Fruit fly (Drosophila melanogaster) whole organism, embryonic: ENCODE data around the gene Mec2.

Source experiments
- Antp ChIP-seq: fragments of 200-800 bp; sonication (Bioruptor generic); optimal IDR thresholded peaks from 3 replicates; lab custom pipeline; 2016; ENCODE audit warnings: missing biosample characterization, missing genetic modification characterization
- Awh ChIP-seq: fragments of 200-800 bp; sonication (Bioruptor generic); IDR thresholded peaks from 2 replicates; pipeline ENCODE4, ENCODE4 v1.3.6; 2022; ENCODE audit warnings: missing biosample characterization, missing genetic modification characterization
- CG11093 ChIP-seq: fragments of 200-800 bp; sonication (Bioruptor generic); IDR thresholded peaks from 3 replicates; pipeline ENCODE4 v1.3.6; 2022; ENCODE audit warnings: missing biosample characterization, missing genetic modification characterization
- CG12071 ChIP-seq: fragments of 200-800 bp; sonication (Bioruptor generic); optimal IDR thresholded peaks from 3 replicates; lab custom pipeline; 2018; ENCODE audit warnings: missing biosample characterization, mild to moderate bottlenecking, missing genetic modification characterization
- CG12942 ChIP-seq: fragments of 200-800 bp; sonication (Bioruptor generic); optimal IDR thresholded peaks from 3 replicates; lab custom pipeline; 2016; ENCODE audit warnings: missing biosample characterization, missing genetic modification characterization
- CG1603 ChIP-seq: fragments of 200-800 bp; sonication (Bioruptor generic); optimal IDR thresholded peaks from 2 replicates; lab custom pipeline; 2019; ENCODE audit warnings: missing biosample characterization, mild to moderate bottlenecking, missing genetic modification characterization, moderate library complexity
- CG2120 ChIP-seq: fragments of 200-800 bp; sonication (Bioruptor generic); optimal IDR thresholded peaks from 3 replicates; lab custom pipeline; 2016; ENCODE audit warnings: missing biosample characterization, missing genetic modification characterization
- CG30431 ChIP-seq: fragments of 200-800 bp; sonication (Bioruptor generic); optimal IDR thresholded peaks from 2 replicates; lab custom pipeline; 2017; ENCODE audit warnings: missing biosample characterization, missing genetic modification characterization
- CG3163 ChIP-seq: fragments of 200-800 bp; sonication (Bioruptor generic); optimal IDR thresholded peaks from 3 replicates; lab custom pipeline; 2016; ENCODE audit warnings: missing biosample characterization, missing genetic modification characterization
- CG3407 ChIP-seq: fragments of 200-800 bp; sonication (Bioruptor generic); optimal IDR thresholded peaks from 2 replicates; lab custom pipeline; 2018; ENCODE audit warnings: missing biosample characterization, mild to moderate bottlenecking, missing genetic modification characterization
- CG3838 ChIP-seq: fragments of 200-800 bp; sonication (Bioruptor generic); optimal IDR thresholded peaks from 3 replicates; lab custom pipeline; 2016; ENCODE audit warnings: missing biosample characterization, missing genetic modification characterization
- CG4617 ChIP-seq: fragments of 200-800 bp; sonication (Bioruptor generic); optimal IDR thresholded peaks from 3 replicates; lab custom pipeline; 2016; ENCODE audit warnings: missing biosample characterization, missing genetic modification characterization, borderline replicate concordance
- CG6654 ChIP-seq: fragments of 200-800 bp; sonication (Bioruptor generic); optimal IDR thresholded peaks from 2 replicates; lab custom pipeline; 2017; ENCODE audit warnings: missing biosample characterization, mild to moderate bottlenecking, missing genetic modification characterization
- CG6791 ChIP-seq: fragments of 200-800 bp; sonication (Bioruptor generic); IDR thresholded peaks from 3 replicates; pipeline ENCODE4 v1.3.6; 2022; ENCODE audit warnings: missing biosample characterization, missing genetic modification characterization; ENCODE audit not compliant: partially characterized antibody
- CG9797 ChIP-seq: fragments of 200-800 bp; sonication (Bioruptor generic); optimal IDR thresholded peaks from 3 replicates; lab custom pipeline; 2018; ENCODE audit warnings: missing biosample characterization, mild to moderate bottlenecking, missing genetic modification characterization
- Deaf1 ChIP-seq: fragments of 200-800 bp; optimal IDR thresholded peaks from 3 replicates; lab custom pipeline; 2019; ENCODE audit warnings: missing biosample characterization, mild to moderate bottlenecking, missing genetic modification characterization, moderate library complexity
- Dip3 ChIP-seq: fragments of 200-800 bp; sonication (Bioruptor generic); optimal IDR thresholded peaks from 3 replicates; lab custom pipeline; 2016; ENCODE audit warnings: missing biosample characterization, missing genetic modification characterization
- Dll ChIP-seq: fragments of 200-800 bp; sonication (Bioruptor generic); IDR thresholded peaks from 4 replicates; pipeline ENCODE4 v1.3.6; 2022; ENCODE audit warnings: missing biosample characterization, missing genetic modification characterization; ENCODE audit not compliant: partially characterized antibody
- Fer2 ChIP-seq: fragments of 200-800 bp; sonication (Bioruptor generic); optimal IDR thresholded peaks from 2 replicates; lab custom pipeline; 2018; ENCODE audit warnings: missing biosample characterization, mild to moderate bottlenecking, missing genetic modification characterization, moderate library complexity
- GATAe ChIP-seq: fragments of 200-800 bp; sonication (Bioruptor generic); conservative IDR thresholded peaks from 2 replicates; pipeline ENCODE4 v1.3.6; 2022; ENCODE audit warnings: missing biosample characterization, missing genetic modification characterization
- H2.0 ChIP-seq: fragments of 200-800 bp; sonication (Bioruptor generic); IDR thresholded peaks from 2 replicates; pipeline ENCODE4 v1.3.6; 2022; ENCODE audit warnings: missing biosample characterization, missing genetic modification characterization
- HLHmδ ChIP-seq: fragments of 200-800 bp; sonication (Bioruptor generic); optimal IDR thresholded peaks from 2 replicates; lab custom pipeline; 2018; ENCODE audit warnings: missing biosample characterization, mild to moderate bottlenecking, missing genetic modification characterization, moderate library complexity
- Lim3 ChIP-seq: fragments of 200-800 bp; sonication (Bioruptor generic); IDR thresholded peaks from 2 replicates; pipeline ENCODE4 v1.3.6; 2022; ENCODE audit warnings: missing biosample characterization, missing genetic modification characterization
- Neu2 ChIP-seq: fragments of 200-800 bp; sonication (Bioruptor generic); optimal IDR thresholded peaks from 3 replicates; lab custom pipeline; 2016; ENCODE audit warnings: missing biosample characterization, missing genetic modification characterization, borderline replicate concordance
- Pdp1 ChIP-seq, 2 experiments: fragments of 200-800 bp; sonication (Bioruptor generic); optimal IDR thresholded peaks; 3 replicates each; lab custom pipeline; 2016; ENCODE audit warnings: missing biosample characterization in 2 of 2, missing genetic modification characterization in 2 of 2, mild to moderate bottlenecking in 1 of 2, moderate library complexity in 1 of 2
- Sox102F ChIP-seq: fragments of 200-800 bp; sonication (Bioruptor generic); optimal IDR thresholded peaks from 2 replicates; lab custom pipeline; 2018; ENCODE audit warnings: missing biosample characterization, mild to moderate bottlenecking, missing genetic modification characterization, moderate library complexity
- Taf1 ChIP-seq: fragments of 200-800 bp; sonication (Bioruptor generic); IDR thresholded peaks from 2 replicates; pipeline ENCODE4 v1.3.6; 2022; ENCODE audit warnings: missing biosample characterization, missing genetic modification characterization
- Vsx1 ChIP-seq: fragments of 200-800 bp; sonication (Bioruptor generic); optimal IDR thresholded peaks from 2 replicates; lab custom pipeline; 2017; ENCODE audit warnings: missing biosample characterization, mild to moderate bottlenecking, missing genetic modification characterization, missing genetic modification reagents
- ase ChIP-seq: fragments of 200-800 bp; sonication (Bioruptor generic); IDR thresholded peaks from 3 replicates; pipeline ENCODE4 v1.3.6; 2022; ENCODE audit warnings: missing biosample characterization, missing genetic modification characterization
- cg ChIP-seq: fragments of 200-800 bp; sonication (Bioruptor generic); optimal IDR thresholded peaks from 3 replicates; lab custom pipeline; 2019; ENCODE audit warnings: missing biosample characterization, mild to moderate bottlenecking, missing genetic modification characterization, moderate library complexity
- chm ChIP-seq: fragments of 200-800 bp; sonication (Bioruptor generic); IDR thresholded peaks from 2 replicates; pipeline ENCODE4 v1.3.6; 2022; ENCODE audit warnings: missing biosample characterization, missing genetic modification characterization
- croc ChIP-seq: fragments of 200-800 bp; sonication (Bioruptor generic); conservative IDR thresholded peaks from 3 replicates; pipeline ENCODE4 v1.3.6; 2022; ENCODE audit warnings: missing biosample characterization, missing genetic modification characterization
- dati ChIP-seq: fragments of 200-800 bp; sonication (Bioruptor generic); IDR thresholded peaks from 2 replicates; pipeline ENCODE4 v1.3.6; 2022; ENCODE audit warnings: missing biosample characterization, missing genetic modification characterization
- dm ChIP-seq: fragments of 200-800 bp; sonication (Bioruptor generic); optimal IDR thresholded peaks from 3 replicates; lab custom pipeline; 2016; ENCODE audit warnings: missing biosample characterization, missing genetic modification characterization
- dysf ChIP-seq: fragments of 200-800 bp; sonication (Bioruptor generic); IDR thresholded peaks from 3 replicates; pipeline ENCODE4 v1.3.6; 2022; ENCODE audit warnings: missing biosample characterization, missing genetic modification characterization
- eyg ChIP-seq: fragments of 200-800 bp; sonication (Bioruptor generic); optimal IDR thresholded peaks from 3 replicates; lab custom pipeline; 2016; ENCODE audit warnings: missing biosample characterization, missing genetic modification characterization
- fd102C ChIP-seq: fragments of 200-800 bp; sonication (Bioruptor generic); optimal IDR thresholded peaks from 2 replicates; lab custom pipeline; 2018; ENCODE audit warnings: missing biosample characterization, mild to moderate bottlenecking, missing genetic modification characterization, moderate library complexity
- fd96Cb ChIP-seq: fragments of 200-800 bp; sonication (Bioruptor generic); optimal IDR thresholded peaks from 2 replicates; lab custom pipeline; 2018; ENCODE audit warnings: missing biosample characterization, mild to moderate bottlenecking, missing genetic modification characterization, moderate library complexity
- gt ChIP-seq: fragments of 200-800 bp; sonication (Bioruptor generic); IDR thresholded peaks from 2 replicates; pipeline ENCODE4 v1.3.6; 2022; ENCODE audit warnings: missing biosample characterization, missing genetic modification characterization
- jing ChIP-seq: fragments of 200-800 bp; sonication (Bioruptor generic); optimal IDR thresholded peaks from 2 replicates; lab custom pipeline; 2018; ENCODE audit warnings: missing biosample characterization, mild to moderate bottlenecking, missing genetic modification characterization
- kni ChIP-seq: fragments of 200-800 bp; sonication (Bioruptor generic); optimal IDR thresholded peaks from 3 replicates; lab custom pipeline; 2017; ENCODE audit warnings: mild to moderate bottlenecking, missing biosample characterization, missing genetic modification reagents, missing genetic modification characterization
- lov ChIP-seq, 2 experiments: fragments of 200-800 bp in 1 of 2; fragments of >200 bp in 1 of 2; sonication (Bioruptor generic) in 1 of 2; IDR thresholded peaks in 1 of 2; optimal IDR thresholded peaks in 1 of 2; 2 replicates in 1 of 2; 3 replicates in 1 of 2; pipeline versions ENCODE4 v1.3.6 to Lab custom; 2017 to 2022; ENCODE audit warnings: missing biosample characterization in 1 of 2, missing genetic modification characterization in 1 of 2
- mld ChIP-seq: fragments of 200-800 bp; sonication (Bioruptor generic); IDR thresholded peaks from 3 replicates; pipeline ENCODE4 v1.3.6; 2022; ENCODE audit warnings: missing biosample characterization, missing genetic modification characterization; ENCODE audit not compliant: partially characterized antibody
- nerfin-2 ChIP-seq: fragments of 200-800 bp; sonication (Bioruptor generic); IDR thresholded peaks from 2 replicates; pipeline ENCODE4 v1.3.6; 2022; ENCODE audit warnings: missing biosample characterization, missing genetic modification characterization; ENCODE audit not compliant: partially characterized antibody
- pho ChIP-seq: fragments of 200-800 bp; sonication (Bioruptor generic); optimal IDR thresholded peaks from 2 replicates; lab custom pipeline; 2016; ENCODE audit warnings: missing biosample characterization, missing genetic modification characterization
- prd ChIP-seq, 3 experiments: fragments of >200 bp in 2 of 3; fragments of 200-800 bp in 1 of 3; sonication (Bioruptor generic) in 1 of 3; optimal IDR thresholded peaks in 2 of 3; IDR thresholded peaks in 1 of 3; 2 replicates in 2 of 3; 3 replicates in 1 of 3; pipeline versions ENCODE4 v1.3.6 to Lab custom; 2017 to 2022; ENCODE audit warnings: missing biosample characterization in 1 of 3, missing genetic modification characterization in 1 of 3
- pros ChIP-seq: fragments of 200-800 bp; sonication (Bioruptor generic); optimal IDR thresholded peaks from 3 replicates; lab custom pipeline; 2019; ENCODE audit warnings: missing biosample characterization, mild to moderate bottlenecking, missing genetic modification characterization, moderate library complexity
- scrt ChIP-seq: fragments of 200-800 bp; sonication (Bioruptor generic); optimal IDR thresholded peaks from 2 replicates; lab custom pipeline; 2018; ENCODE audit warnings: missing biosample characterization, mild to moderate bottlenecking, missing genetic modification characterization, moderate library complexity
- ssp ChIP-seq: fragments of 200-800 bp; sonication (Bioruptor generic); IDR thresholded peaks from 2 replicates; pipeline ENCODE4 v1.3.6; 2022; ENCODE audit warnings: missing biosample characterization, missing genetic modification characterization
- ttk ChIP-seq: fragments of 200-800 bp; sonication (Bioruptor generic); IDR thresholded peaks from 2 replicates; pipeline ENCODE4 v2.1.2; 2022; ENCODE audit warnings: missing biosample characterization, missing genetic modification characterization

The Mec2 gene

DNA sequence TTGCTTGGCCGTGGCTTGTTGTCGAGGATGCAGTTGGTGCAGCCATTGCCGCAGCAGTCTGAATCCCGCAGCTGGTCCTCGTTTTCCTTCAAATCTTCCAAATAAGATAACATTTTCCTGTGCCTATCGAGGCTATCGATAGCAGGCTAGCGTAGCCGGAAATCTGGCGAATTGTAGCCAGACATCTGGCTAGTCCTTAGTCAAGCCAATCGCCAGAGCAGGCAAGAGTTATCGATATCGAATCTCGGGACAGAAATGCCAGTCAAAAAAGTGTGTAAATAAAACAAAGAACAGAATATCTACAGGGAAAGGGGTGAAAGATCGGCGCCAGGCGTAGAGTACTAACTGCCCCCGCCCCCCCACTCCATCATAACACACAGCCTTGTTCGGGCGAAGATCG, 5.5 kb downstream of the Mec2 start, which contains the start of the genes CG7914 and CG14194 (continued):
- TF ChIP-seq CG12071: no peak
- TF ChIP-seq Fer2: no peak
- no peak for TF ChIP-seq kni
- TF ChIP-seq CG3838 (GFP tag; lab: Kevin White, UChicago): no peak
- TF ChIP-seq CG9797 (GFP tag; lab: Kevin White, UChicago): peak; percentile 15
- TF ChIP-seq GATAe: no peak
- no peak for TF ChIP-seq Lim3 (GFP tag; lab: Robert Waterston, UW)
- TF ChIP-seq Awh: no peak
- TF ChIP-seq fd102C (GFP tag; lab: Kevin White, UChicago): no peak
- TF ChIP-seq ttk (GFP tag; lab: Robert Waterston, UW): no peak
- no peak for TF ChIP-seq pros
- TF ChIP-seq Vsx1: no peak
- TF ChIP-seq HLHmδ (GFP tag; lab: Kevin White, UChicago): no peak
- no peak for TF ChIP-seq Deaf1
- TF ChIP-seq mld: peak; percentile 80
- TF ChIP-seq CG12942 (GFP tag; lab: Kevin White, UChicago): no peak
- TF ChIP-seq pho (GFP tag; lab: Kevin White, UChicago): no peak
- TF ChIP-seq cg (GFP tag; lab: Kevin White, UChicago): no peak
- no peak for TF ChIP-seq prd (optimal IDR thresholded peaks at IDR 0.05; lab: Kevin White, UChicago)
- TF ChIP-seq prd (GFP tag; IDR thresholded peaks at IDR 0.05; lab: Robert Waterston, UW): no peak
- no peak for TF ChIP-seq dati (GFP tag; lab: Robert Waterston, UW)
- no peak for TF ChIP-seq lov (optimal IDR thresholded peaks at IDR 0.05; lab: Kevin White, UChicago)
- TF ChIP-seq lov (GFP tag; IDR thresholded peaks at IDR 0.05; lab: Robert Waterston, UW): no peak
- TF ChIP-seq CG4617 (GFP tag; lab: Kevin White, UChicago): peak; percentile 63
- no peak for TF ChIP-seq CG30431 (GFP tag; lab: Kevin White, UChicago)
- TF ChIP-seq H2.0 (GFP tag; lab: Robert Waterston, UW): no peak
- no peak for TF ChIP-seq CG2120 (GFP tag; lab: Kevin White, UChicago)
- no peak for TF ChIP-seq ase (GFP tag; lab: Robert Waterston, UW)
- TF ChIP-seq dm: no peak
- peak; percentile 77 for TF ChIP-seq Dll (GFP tag; lab: Robert Waterston, UW)
- no peak for TF ChIP-seq gt (GFP tag; lab: Robert Waterston, UW)
- no peak for TF ChIP-seq Taf1
- TF ChIP-seq eyg: no peak
- no peak for TF ChIP-seq CG3163
- no peak for TF ChIP-seq Dip3 (GFP tag; lab: Kevin White, UChicago)
- TF ChIP-seq fd96Cb (tag; lab: Kevin White, UChicago): no peak
- TF ChIP-seq CG6654 (GFP tag; lab: Kevin White, UChicago): no peak
- TF ChIP-seq croc (GFP tag; lab: Robert Waterston, UW): no peak
- TF ChIP-seq Neu2 (GFP tag; lab: Kevin White, UChicago): no peak
- TF ChIP-seq CG1603: peak; percentile 60
- no peak for TF ChIP-seq Antp (GFP tag; lab: Kevin White, UChicago)
- no peak for TF ChIP-seq Pdp1 (GFP tag; optimal IDR thresholded peaks at IDR 0.05; lab: Kevin White, UChicago)
- peak; percentile 91 for TF ChIP-seq CG6791
- no peak for TF ChIP-seq scrt
- peak; percentile 93 for TF ChIP-seq nerfin-2 (GFP tag; lab: Robert Waterston, UW)
- TF ChIP-seq CG11093: no peak
- TF ChIP-seq ssp (GFP tag; lab: Robert Waterston, UW): no peak
- TF ChIP-seq dysf: 0 out of 3 replicates have a peak, but pooled peaks have one; percentile 27
- no peak for TF ChIP-seq Sox102F (GFP tag; lab: Kevin White, UChicago)
- TF ChIP-seq chm (GFP tag; lab: Robert Waterston, UW): no peak
- no peak for TF ChIP-seq jing
- no peak for TF ChIP-seq CG3407 (GFP tag; lab: Kevin White, UChicago)
